Worm (Caenorhabditis elegans): ENCODE measurements around the gene srx-95.

- no peak for TF ChIP-seq B0035.1 (tag; optimal IDR thresholded peaks at IDR 0.05)
- TF ChIP-seq aptf-3 (GFP tag; IDR thresholded peaks at IDR 0.05): no peak
- no peak for TF ChIP-seq T07F8.4 (tag; optimal IDR thresholded peaks at IDR 0.05)
- no peak for TF ChIP-seq Y67H2A.10 (GFP tag; conservative IDR thresholded peaks at IDR 0.05)
- no peak for TF ChIP-seq mxl-1 (tag; optimal IDR thresholded peaks at IDR 0.05)
- TF ChIP-seq attf-5 (GFP tag; optimal IDR thresholded peaks at IDR 0.05): no peak
- no peak for TF ChIP-seq unc-130 (GFP tag; optimal IDR thresholded peaks at IDR 0.05)
- no peak for TF ChIP-seq F33H1.4 (GFP tag; IDR thresholded peaks at IDR 0.05)
- no peak for TF ChIP-seq nhr-27 (tag; optimal IDR thresholded peaks at IDR 0.05)
- TF ChIP-seq ama-1 (optimal IDR thresholded peaks at IDR 0.05): no peak
- TF ChIP-seq ama-1 (GFP tag; optimal IDR thresholded peaks at IDR 0.05): no peak
- no peak for TF ChIP-seq F49E8.2 (tag; optimal IDR thresholded peaks at IDR 0.05; ENCODE audit: insufficient read depth)
Measured at ce11 chrII:6801262-6801661, 46.7 kb upstream of the srx-95 start.
